Worm (Caenorhabditis elegans): ENCODE data around the gene lex-1.

The lex-1 gene

ce11 chrIV:12078907-12079523, at the start of gene lex-1:
Gene lex-1, plus strand, starts transcription at chrIV:12079473.
- TF ChIP-seq cog-1 (tag; optimal IDR thresholded peaks at IDR 0.05), result no peak
- TF ChIP-seq ztf-29 (GFP tag; IDR thresholded peaks at IDR 0.05), result no peak
- TF ChIP-seq med-1 (GFP tag; optimal IDR thresholded peaks at IDR 0.05; ENCODE audit: insufficient read depth), result no peak
- no peak for TF ChIP-seq ztf-23 (GFP tag; IDR thresholded peaks at IDR 0.05)
- TF ChIP-seq flt-1 (GFP tag; IDR thresholded peaks at IDR 0.05), result no peak
- TF ChIP-seq T22C8.4 (GFP tag; IDR thresholded peaks at IDR 0.05), result no peak
- TF ChIP-seq klf-2 (GFP tag; conservative IDR thresholded peaks at IDR 0.05), result no peak
- no peak for TF ChIP-seq tab-1 (GFP tag; IDR thresholded peaks at IDR 0.05)
- TF ChIP-seq ref-1 (GFP tag; conservative IDR thresholded peaks at IDR 0.05), result no peak

- TF ChIP-seq ztf-29 (GFP tag; IDR thresholded peaks at IDR 0.05), result no peak
- TF ChIP-seq ztf-23 (GFP tag; IDR thresholded peaks at IDR 0.05), result no peak
- no peak for TF ChIP-seq T22C8.4 (GFP tag; IDR thresholded peaks at IDR 0.05)
- TF ChIP-seq ref-1 (GFP tag; conservative IDR thresholded peaks at IDR 0.05), result no peak
Measured at ce11 chrIV:12029722-12030182, 49.5 kb upstream of the lex-1 start, which contains the start of gene T12G3.11. Gene T12G3.11, minus strand, starts transcription at chrIV:12029772.

- TF ChIP-seq ztf-23 (GFP tag; IDR thresholded peaks at IDR 0.05) (no peak), klf-2 (GFP tag; conservative IDR thresholded peaks at IDR 0.05) (no peak), ref-1 (GFP tag; conservative IDR thresholded peaks at IDR 0.05) (no peak), cog-1 (tag; optimal IDR thresholded peaks at IDR 0.05) (no peak), tab-1 (GFP tag; IDR thresholded peaks at IDR 0.05) (no peak), ztf-29 (GFP tag; IDR thresholded peaks at IDR 0.05) (no peak), med-1 (GFP tag; optimal IDR thresholded peaks at IDR 0.05; ENCODE audit: insufficient read depth) (no peak), T22C8.4 (GFP tag; IDR thresholded peaks at IDR 0.05) (no peak), flt-1 (GFP tag; IDR thresholded peaks at IDR 0.05) (no peak)
Measured at ce11 chrIV:12031003-12031402, 48.3 kb upstream of the lex-1 start, which contains the start of the genes T12G3.6 and mrpl-51. Gene T12G3.6, minus strand, starts transcription at chrIV:12031271. Gene mrpl-51, plus strand, starts transcription at chrIV:12031324.

ce11 chrIV:12032383-12032782, 46.9 kb upstream of the lex-1 start:
- TF ChIP-seq T22C8.4 (GFP tag; IDR thresholded peaks at IDR 0.05), result peak; percentile 77
- peak; percentile 81 for TF ChIP-seq cog-1 (tag; optimal IDR thresholded peaks at IDR 0.05)
- 0 out of 2 replicates have a peak, but pooled peaks have one; percentile 45 for TF ChIP-seq ztf-23 (GFP tag; IDR thresholded peaks at IDR 0.05)
- no peak for TF ChIP-seq flt-1 (GFP tag; IDR thresholded peaks at IDR 0.05)
- 0 out of 2 replicates have a peak, but pooled peaks have one; percentile 41 for TF ChIP-seq ztf-29 (GFP tag; IDR thresholded peaks at IDR 0.05)
- no peak for TF ChIP-seq klf-2 (GFP tag; conservative IDR thresholded peaks at IDR 0.05)
- no peak for TF ChIP-seq tab-1 (GFP tag; IDR thresholded peaks at IDR 0.05)

ce11 chrIV:12033985-12034384, 45.3 kb upstream of the lex-1 start, which contains the start of gene sqst-1:
Gene sqst-1, plus strand, starts transcription at chrIV:12034282.
- TF ChIP-seq ref-1 (GFP tag; conservative IDR thresholded peaks at IDR 0.05) (no peak), cog-1 (tag; optimal IDR thresholded peaks at IDR 0.05) (no peak), flt-1 (GFP tag; IDR thresholded peaks at IDR 0.05) (no peak), ztf-23 (GFP tag; IDR thresholded peaks at IDR 0.05) (no peak), ztf-29 (GFP tag; IDR thresholded peaks at IDR 0.05) (no peak), tab-1 (GFP tag; IDR thresholded peaks at IDR 0.05) (no peak), klf-2 (GFP tag; conservative IDR thresholded peaks at IDR 0.05) (no peak), med-1 (GFP tag; optimal IDR thresholded peaks at IDR 0.05; ENCODE audit: insufficient read depth) (no peak), T22C8.4 (GFP tag; IDR thresholded peaks at IDR 0.05) (no peak)

ce11 chrIV:12034776-12035175, 44.5 kb upstream of the lex-1 start:
- no peak for TF ChIP-seq ztf-23 (GFP tag; IDR thresholded peaks at IDR 0.05)
- no peak for TF ChIP-seq T22C8.4 (GFP tag; IDR thresholded peaks at IDR 0.05)
- TF ChIP-seq med-1 (GFP tag; optimal IDR thresholded peaks at IDR 0.05; ENCODE audit: insufficient read depth), result no peak
- no peak for TF ChIP-seq klf-2 (GFP tag; conservative IDR thresholded peaks at IDR 0.05)
- TF ChIP-seq tab-1 (GFP tag; IDR thresholded peaks at IDR 0.05), result no peak
- no peak for TF ChIP-seq ztf-29 (GFP tag; IDR thresholded peaks at IDR 0.05)

ce11 chrIV:12035422-12035821, 43.9 kb upstream of the lex-1 start:
- TF ChIP-seq med-1 (GFP tag; optimal IDR thresholded peaks at IDR 0.05; ENCODE audit: insufficient read depth), result no peak
- no peak for TF ChIP-seq flt-1 (GFP tag; IDR thresholded peaks at IDR 0.05)
- TF ChIP-seq ref-1 (GFP tag; conservative IDR thresholded peaks at IDR 0.05), result no peak
- no peak for TF ChIP-seq T22C8.4 (GFP tag; IDR thresholded peaks at IDR 0.05)
- TF ChIP-seq cog-1 (tag; optimal IDR thresholded peaks at IDR 0.05), result no peak
- no peak for TF ChIP-seq tab-1 (GFP tag; IDR thresholded peaks at IDR 0.05)
- no peak for TF ChIP-seq klf-2 (GFP tag; conservative IDR thresholded peaks at IDR 0.05)
- no peak for TF ChIP-seq ztf-29 (GFP tag; IDR thresholded peaks at IDR 0.05)
- no peak for TF ChIP-seq ztf-23 (GFP tag; IDR thresholded peaks at IDR 0.05)

- TF ChIP-seq flt-1 (GFP tag; IDR thresholded peaks at IDR 0.05), result no peak
- TF ChIP-seq cog-1 (tag; optimal IDR thresholded peaks at IDR 0.05), result no peak
- TF ChIP-seq klf-2 (GFP tag; conservative IDR thresholded peaks at IDR 0.05), result no peak
- TF ChIP-seq ztf-23 (GFP tag; IDR thresholded peaks at IDR 0.05), result no peak
Measured at ce11 chrIV:12036924-12037323, 42.3 kb upstream of the lex-1 start.

ce11 chrIV:12040431-12040830, 38.8 kb upstream of the lex-1 start:
- no peak for TF ChIP-seq ztf-29 (GFP tag; IDR thresholded peaks at IDR 0.05)

- TF ChIP-seq klf-2 (GFP tag; conservative IDR thresholded peaks at IDR 0.05) (no peak), ztf-29 (GFP tag; IDR thresholded peaks at IDR 0.05) (no peak), cog-1 (tag; optimal IDR thresholded peaks at IDR 0.05) (no peak), ref-1 (GFP tag; conservative IDR thresholded peaks at IDR 0.05) (no peak), flt-1 (GFP tag; IDR thresholded peaks at IDR 0.05) (no peak), ztf-23 (GFP tag; IDR thresholded peaks at IDR 0.05) (no peak), med-1 (GFP tag; optimal IDR thresholded peaks at IDR 0.05; ENCODE audit: insufficient read depth) (no peak)
Measured at ce11 chrIV:12043054-12043453, 36.2 kb upstream of the lex-1 start.

All from whole organism, midembryonic.